Fruit fly (Drosophila melanogaster): Measurements from ENCODE around the gene natalisin.

natalisin gene

dm6 chr3R:14399375-14399774 lies 19.0 kb upstream of the natalisin start (continued):
- TF ChIP-seq CG4318 (GFP tag; optimal IDR thresholded peaks at IDR 0.05) (no peak), Sox102F (GFP tag; optimal IDR thresholded peaks at IDR 0.05) (no peak), acj6 (GFP tag; optimal IDR thresholded peaks at IDR 0.05) (no peak), dsx (GFP tag; optimal IDR thresholded peaks at IDR 0.05; ENCODE audit: poor library complexity, severe bottlenecking) (no peak), salr (GFP tag; optimal IDR thresholded peaks at IDR 0.05) (no peak), Smox (GFP tag; optimal IDR thresholded peaks at IDR 0.05) (no peak), spab (GFP tag; optimal IDR thresholded peaks at IDR 0.05) (peak; percentile 9), eg (GFP tag; IDR thresholded peaks at IDR 0.05) (no peak), pdm3 (GFP tag; optimal IDR thresholded peaks at IDR 0.05) (peak; percentile 11), CG3032 (tag; optimal IDR thresholded peaks at IDR 0.05) (peak; percentile 18), CG1621 (tag; optimal IDR thresholded peaks at IDR 0.05) (no peak), CG8632 (GFP tag; optimal IDR thresholded peaks at IDR 0.05) (no peak), CG9139 (GFP tag; optimal IDR thresholded peaks at IDR 0.05) (no peak), Hr4 (GFP tag; optimal IDR thresholded peaks at IDR 0.05) (peak; percentile 23), CG10631 (GFP tag; optimal IDR thresholded peaks at IDR 0.05) (no peak), CG6792 (GFP tag; optimal IDR thresholded peaks at IDR 0.05) (no peak), CG32006 (GFP tag; optimal IDR thresholded peaks at IDR 0.05) (peak; percentile 27), Eip75B (GFP tag; optimal IDR thresholded peaks at IDR 0.05) (peak; percentile 52), lz (GFP tag; optimal IDR thresholded peaks at IDR 0.05) (peak; percentile 36), CG11902 (GFP tag; optimal IDR thresholded peaks at IDR 0.05) (no peak)

DNA sequence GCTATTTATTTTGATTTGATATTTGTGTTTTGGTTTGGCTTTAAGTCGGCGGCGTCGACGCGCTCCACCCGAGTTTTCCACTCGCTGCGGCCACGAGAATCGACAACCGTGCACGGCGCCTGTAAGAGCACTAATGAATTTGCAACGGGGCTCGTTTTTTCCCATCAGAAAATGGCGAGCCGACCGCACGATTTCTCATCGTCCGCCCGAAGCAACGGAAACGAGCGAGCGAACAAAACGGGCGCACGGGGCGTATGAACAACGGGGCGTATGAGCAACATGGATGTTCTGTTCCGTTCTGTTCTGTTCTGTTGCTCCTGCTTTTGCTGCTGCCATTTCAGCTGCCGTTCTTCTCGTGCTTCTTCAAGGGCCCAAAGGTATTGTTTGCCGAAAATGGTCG lies 13.1 kb upstream of the natalisin start:
- TF ChIP-seq CG3919 (GFP tag; optimal IDR thresholded peaks at IDR 0.05): peak; percentile 15
- TF ChIP-seq net (GFP tag; optimal IDR thresholded peaks at IDR 0.05): peak; percentile 9
- TF ChIP-seq Eip78C (GFP tag): peak; percentile 34
- 0 out of 3 replicates have a peak, but pooled peaks have one; percentile 17 for TF ChIP-seq CG6163 (GFP tag; IDR thresholded peaks at IDR 0.05)
- no peak for TF ChIP-seq Lpt (GFP tag; optimal IDR thresholded peaks at IDR 0.05)

DNA sequence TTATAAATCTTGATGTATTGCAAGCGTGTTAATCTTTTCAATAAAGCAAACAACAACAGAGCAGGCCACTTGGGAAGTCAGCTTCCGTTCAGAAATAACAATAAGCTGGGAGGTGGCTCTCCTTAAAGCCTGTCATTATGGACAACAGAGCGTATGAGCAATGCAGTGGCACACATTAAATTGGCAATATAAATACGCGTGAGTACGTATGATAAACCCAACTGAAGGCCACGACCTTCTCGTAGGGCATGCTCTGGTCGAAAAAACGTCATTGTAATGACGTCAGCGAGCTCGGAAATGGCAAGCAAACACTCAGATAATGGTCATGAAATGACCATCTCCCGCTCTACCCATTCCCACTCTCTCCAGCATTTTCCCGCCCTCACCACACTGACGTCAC lies 11.7 kb upstream of the natalisin start:
- TF ChIP-seq CG34406 (GFP tag; optimal IDR thresholded peaks at IDR 0.05): no peak
- TF ChIP-seq svp (GFP tag): peak; percentile 95
- TF ChIP-seq spab (GFP tag; optimal IDR thresholded peaks at IDR 0.05): no peak
- no peak for TF ChIP-seq Sox14 (GFP tag; optimal IDR thresholded peaks at IDR 0.05)

DNA sequence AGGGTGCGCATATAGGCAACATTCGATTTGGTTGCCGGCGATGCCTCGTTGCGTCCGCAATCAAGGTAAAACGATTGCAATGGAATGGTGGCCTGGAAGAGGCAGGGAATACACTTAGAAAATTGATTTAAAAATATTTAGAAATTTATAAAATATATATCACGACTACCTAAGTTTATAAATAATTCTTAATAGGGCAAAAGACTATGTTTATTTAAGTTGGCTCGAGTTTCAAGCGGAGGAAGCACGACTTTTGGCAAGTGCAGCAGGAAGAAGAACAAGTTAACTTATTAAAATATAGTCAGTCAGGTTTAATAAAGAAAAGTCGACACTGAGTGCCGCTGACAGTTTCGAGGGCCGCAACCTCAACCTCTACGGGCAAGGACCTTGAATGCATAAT lies 8.0 kb upstream of the natalisin start:
- TF ChIP-seq acj6 (GFP tag; optimal IDR thresholded peaks at IDR 0.05) (peak; percentile 22), Ets96B (tag; optimal IDR thresholded peaks at IDR 0.05) (peak; percentile 62), CG10669 (GFP tag; optimal IDR thresholded peaks at IDR 0.05) (peak; percentile 32), CG8319 (GFP tag; optimal IDR thresholded peaks at IDR 0.05) (no peak), Sox102F (GFP tag; optimal IDR thresholded peaks at IDR 0.05) (no peak), achi (GFP tag; optimal IDR thresholded peaks at IDR 0.05) (peak; percentile 39), lz (GFP tag; optimal IDR thresholded peaks at IDR 0.05) (no peak), esn (GFP tag; optimal IDR thresholded peaks at IDR 0.05) (peak; percentile 19), CG3032 (tag; optimal IDR thresholded peaks at IDR 0.05) (peak; percentile 41), CG6792 (GFP tag; optimal IDR thresholded peaks at IDR 0.05) (peak; percentile 12), CG6808 (GFP tag; optimal IDR thresholded peaks at IDR 0.05) (peak; percentile 3), Sox14 (GFP tag; optimal IDR thresholded peaks at IDR 0.05) (no peak), Met (GFP tag; optimal IDR thresholded peaks at IDR 0.05) (no peak), CG8632 (GFP tag; optimal IDR thresholded peaks at IDR 0.05) (peak; percentile 33), Eip78C (GFP tag) (peak; percentile 87), spab (GFP tag; optimal IDR thresholded peaks at IDR 0.05) (peak; percentile 38), CG10631 (GFP tag; optimal IDR thresholded peaks at IDR 0.05) (peak; percentile 41), fkh (GFP tag; optimal IDR thresholded peaks at IDR 0.05) (no peak), CG34406 (GFP tag; optimal IDR thresholded peaks at IDR 0.05) (peak; percentile 12), dsx (GFP tag; optimal IDR thresholded peaks at IDR 0.05; ENCODE audit: poor library complexity, severe bottlenecking) (peak; percentile 44), dac (GFP tag; optimal IDR thresholded peaks at IDR 0.05) (no peak), CG6276 (GFP tag; optimal IDR thresholded peaks at IDR 0.05) (no peak), eg (GFP tag; IDR thresholded peaks at IDR 0.05) (no peak), ss (GFP tag; optimal IDR thresholded peaks at IDR 0.05) (peak; percentile 12 to 19), CG11902 (GFP tag; optimal IDR thresholded peaks at IDR 0.05) (no peak), OdsH (GFP tag; optimal IDR thresholded peaks at IDR 0.05) (peak; percentile 29), Eip75B (GFP tag; optimal IDR thresholded peaks at IDR 0.05) (no peak), Ets21C (GFP tag; optimal IDR thresholded peaks at IDR 0.05) (no peak), CG6163 (GFP tag; IDR thresholded peaks at IDR 0.05) (peak; percentile 61; the same call in 2 of the 3 replicates), CG8119 (GFP tag; IDR thresholded peaks at IDR 0.05) (no peak), CG1621 (tag; optimal IDR thresholded peaks at IDR 0.05) (no peak), CG3919 (GFP tag; optimal IDR thresholded peaks at IDR 0.05) (peak; percentile 33), fd59A (GFP tag; optimal IDR thresholded peaks at IDR 0.05) (no peak), Smox (GFP tag; optimal IDR thresholded peaks at IDR 0.05) (no peak), net (GFP tag; optimal IDR thresholded peaks at IDR 0.05) (peak; percentile 2)
